Worm (Caenorhabditis elegans): ENCODE data around the gene flap-1.

Gene flap-1

ce11 chrIII:6888497-6888896 is 40.1 kb downstream of the flap-1 start:
- TF ChIP-seq F13H6.1 (tag; optimal IDR thresholded peaks at IDR 0.05): no peak
- TF ChIP-seq dve-1 (tag; optimal IDR thresholded peaks at IDR 0.05): peak; percentile 12
- TF ChIP-seq ref-2 (tag; optimal IDR thresholded peaks at IDR 0.05): peak; percentile 17

- TF ChIP-seq sdc-2 (tag; optimal IDR thresholded peaks at IDR 0.05) (peak; percentile 68), ahr-1 (tag; optimal IDR thresholded peaks at IDR 0.05) (no peak), sox-4 (tag; optimal IDR thresholded peaks at IDR 0.05) (peak; percentile 76), elt-2 (tag; optimal IDR thresholded peaks at IDR 0.05) (peak; percentile 72), hlh-30 (tag; optimal IDR thresholded peaks at IDR 0.05; ENCODE audit: insufficient read depth) (peak; percentile 58), elt-4 (tag; optimal IDR thresholded peaks at IDR 0.05) (no peak), ceh-9 (tag; optimal IDR thresholded peaks at IDR 0.05) (peak; percentile 47), pax-1 (tag; optimal IDR thresholded peaks at IDR 0.05) (no peak), lin-11 (tag; optimal IDR thresholded peaks at IDR 0.05) (peak; percentile 63), pha-4 (tag; optimal IDR thresholded peaks at IDR 0.05) (no peak), ceh-2 (tag; optimal IDR thresholded peaks at IDR 0.05) (peak; percentile 27), ttx-3 (tag; optimal IDR thresholded peaks at IDR 0.05) (peak; percentile 58), ceh-34 (tag; optimal IDR thresholded peaks at IDR 0.05) (peak; percentile 55), fax-1 (tag; optimal IDR thresholded peaks at IDR 0.05) (peak; percentile 55), unc-55 (GFP tag; optimal IDR thresholded peaks at IDR 0.05) (no peak), ceh-31 (tag; optimal IDR thresholded peaks at IDR 0.05) (peak; percentile 55), odd-2 (tag; optimal IDR thresholded peaks at IDR 0.05) (no peak), pqm-1 (tag; optimal IDR thresholded peaks at IDR 0.05) (no peak), tbx-7 (tag; optimal IDR thresholded peaks at IDR 0.05) (no peak), pat-9 (tag; optimal IDR thresholded peaks at IDR 0.05) (peak; percentile 69), ceh-45 (GFP tag; IDR thresholded peaks at IDR 0.05) (peak; percentile 70), ama-1 (optimal IDR thresholded peaks at IDR 0.05) (no peak), zip-5 (tag; optimal IDR thresholded peaks at IDR 0.05) (peak; percentile 33), ceh-6 (GFP tag; optimal IDR thresholded peaks at IDR 0.05) (peak; percentile 61), lim-6 (tag; optimal IDR thresholded peaks at IDR 0.05) (no peak), dve-1 (tag; optimal IDR thresholded peaks at IDR 0.05) (peak; percentile 47), mec-3 (tag; optimal IDR thresholded peaks at IDR 0.05; ENCODE audit: borderline replicate concordance) (no peak), fkh-6 (tag; optimal IDR thresholded peaks at IDR 0.05) (peak; percentile 41), F13H6.1 (tag; optimal IDR thresholded peaks at IDR 0.05) (peak; percentile 33), hlh-15 (tag; optimal IDR thresholded peaks at IDR 0.05) (no peak), C38D4.7 (GFP tag; optimal IDR thresholded peaks at IDR 0.05) (peak; percentile 69), K09A11.1 (tag; optimal IDR thresholded peaks at IDR 0.05; ENCODE audit: insufficient read depth) (peak; percentile 54), syd-9 (tag; optimal IDR thresholded peaks at IDR 0.05) (peak; percentile 63), pros-1 (tag; optimal IDR thresholded peaks at IDR 0.05) (no peak), madf-2 (tag; optimal IDR thresholded peaks at IDR 0.05) (peak; percentile 75), ceh-24 (tag; optimal IDR thresholded peaks at IDR 0.05) (no peak), pag-3 (tag; optimal IDR thresholded peaks at IDR 0.05; ENCODE audit: borderline replicate concordance) (no peak), nhr-11 (tag; optimal IDR thresholded peaks at IDR 0.05) (no peak), ceh-19 (GFP tag; optimal IDR thresholded peaks at IDR 0.05) (peak; percentile 36), pha-2 (tag; optimal IDR thresholded peaks at IDR 0.05) (no peak), C08G9.2 (tag; optimal IDR thresholded peaks at IDR 0.05) (peak; percentile 52), eyg-1 (tag; optimal IDR thresholded peaks at IDR 0.05) (peak; percentile 50), unc-3 (GFP tag; conservative IDR thresholded peaks at IDR 0.05) (peak; percentile 52; the same call in 1 of the 2 replicates), unc-3 (tag; optimal IDR thresholded peaks at IDR 0.05) (peak; percentile 44), ets-4 (tag; optimal IDR thresholded peaks at IDR 0.05) (no peak), gmeb-2 (tag; optimal IDR thresholded peaks at IDR 0.05) (peak; percentile 64), ref-2 (tag; optimal IDR thresholded peaks at IDR 0.05) (peak; percentile 61), unc-86 (tag; optimal IDR thresholded peaks at IDR 0.05) (peak; percentile 44), hlh-6 (tag; optimal IDR thresholded peaks at IDR 0.05) (peak; percentile 78), npax-4 (tag; optimal IDR thresholded peaks at IDR 0.05) (peak; percentile 56), che-1 (tag; optimal IDR thresholded peaks at IDR 0.05) (peak; percentile 77)
These were observed 41.1 kb downstream of the flap-1 start for ce11 chrIII:6887574-6887973.

Measured in whole organism, late embryonic.